Fruit fly (Drosophila melanogaster): ENCODE results near the gene CG6333.

CG6333 gene

DNA sequence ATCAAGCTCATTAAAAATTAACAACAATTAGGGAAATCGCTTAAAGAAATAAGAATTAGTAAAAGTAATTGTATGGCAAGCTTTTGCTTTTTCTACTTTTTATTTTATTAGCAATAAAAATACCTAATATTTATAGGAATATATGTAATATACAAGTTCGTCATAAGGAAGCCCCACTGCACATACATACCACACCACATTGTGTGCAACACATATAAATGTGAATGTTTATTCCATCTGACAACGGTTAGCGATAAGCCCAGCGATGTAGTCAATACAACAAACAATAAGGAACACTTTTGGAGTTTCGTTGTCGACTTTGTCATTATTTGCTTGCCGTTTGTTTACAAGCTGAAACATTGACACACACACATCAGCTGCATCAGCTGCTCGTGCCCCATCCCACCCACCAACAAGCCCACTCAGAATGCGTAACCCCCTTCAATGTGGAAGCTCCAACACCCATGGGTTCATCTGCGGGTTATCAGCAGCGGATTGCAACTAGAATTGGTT lies 694 bp downstream of the CG6333 start (continued):
- peak; percentile 50 for TF ChIP-seq Sp1 (GFP tag; optimal IDR thresholded peaks at IDR 0.05)

dm6 chr3L:17478826-17479225 lies 7.2 kb downstream of the CG6333 start, which contains the start of the genes CG13733 and qjt:
Gene CG13733 (minus strand): TSS chr3L:17478926.
Gene qjt (plus strand): TSS chr3L:17479096.
- no peak for TF ChIP-seq jim (GFP tag; optimal IDR thresholded peaks at IDR 0.05)
- TF ChIP-seq dsf (GFP tag; optimal IDR thresholded peaks at IDR 0.05; ENCODE audit: borderline replicate concordance) = no peak
- no peak for TF ChIP-seq pan (optimal IDR thresholded peaks at IDR 0.05)
- TF ChIP-seq Hr83 (GFP tag; optimal IDR thresholded peaks at IDR 0.05; ENCODE audit: poor library complexity, severe bottlenecking) = no peak
- no peak for TF ChIP-seq h (GFP tag; optimal IDR thresholded peaks at IDR 0.05)
- no peak for TF ChIP-seq GATAd (GFP tag; optimal IDR thresholded peaks at IDR 0.05)
- TF ChIP-seq Sp1 (GFP tag; optimal IDR thresholded peaks at IDR 0.05) = no peak
- TF ChIP-seq Abd-B (GFP tag; optimal IDR thresholded peaks at IDR 0.05) = no peak
- no peak for TF ChIP-seq Hr78 (GFP tag; optimal IDR thresholded peaks at IDR 0.05)
- no peak for TF ChIP-seq Hnf4 (GFP tag; optimal IDR thresholded peaks at IDR 0.05)
- TF ChIP-seq fru (GFP tag; optimal IDR thresholded peaks at IDR 0.05) = no peak
- no peak for TF ChIP-seq foxo (GFP tag; optimal IDR thresholded peaks at IDR 0.05)
- TF ChIP-seq Rel (GFP tag; optimal IDR thresholded peaks at IDR 0.05) = no peak
- no peak for TF ChIP-seq Rel (tag; optimal IDR thresholded peaks at IDR 0.05)
- TF ChIP-seq CrebA (GFP tag; optimal IDR thresholded peaks at IDR 0.05; ENCODE audit: borderline replicate concordance) = no peak
- TF ChIP-seq ey (GFP tag; optimal IDR thresholded peaks at IDR 0.05) = no peak
- no peak for TF ChIP-seq HLH106 (tag; optimal IDR thresholded peaks at IDR 0.05)
- no peak for TF ChIP-seq brk (GFP tag; optimal IDR thresholded peaks at IDR 0.05)
- no peak for TF ChIP-seq woc (GFP tag; optimal IDR thresholded peaks at IDR 0.05)
- TF ChIP-seq Jra (GFP tag; optimal IDR thresholded peaks at IDR 0.05) = no peak
- no peak for TF ChIP-seq dmrt93B (GFP tag; optimal IDR thresholded peaks at IDR 0.05)

- TF ChIP-seq Sp1 (GFP tag; optimal IDR thresholded peaks at IDR 0.05) = no peak
These were observed 9.5 kb downstream of the CG6333 start for dm6 chr3L:17476496-17476895.

dm6 chr3L:17475979-17476393 lies 10.0 kb downstream of the CG6333 start, which contains the start of gene CG34250:
Gene CG34250 (plus strand): TSS chr3L:17476222.
- TF ChIP-seq Myc (optimal IDR thresholded peaks at IDR 0.05) (peak; percentile 11), woc (GFP tag; optimal IDR thresholded peaks at IDR 0.05) (no peak), GATAd (GFP tag; optimal IDR thresholded peaks at IDR 0.05) (no peak), Vsx2 (GFP tag; optimal IDR thresholded peaks at IDR 0.05; ENCODE audit: partially characterized antibody) (no peak), usp (GFP tag; optimal IDR thresholded peaks at IDR 0.05) (no peak), sv (GFP tag; optimal IDR thresholded peaks at IDR 0.05) (no peak), Rel (GFP tag; optimal IDR thresholded peaks at IDR 0.05) (no peak), Rel (tag; optimal IDR thresholded peaks at IDR 0.05) (peak; percentile 7), rgr (GFP tag; optimal IDR thresholded peaks at IDR 0.05) (peak; percentile 37), Hr83 (GFP tag; optimal IDR thresholded peaks at IDR 0.05; ENCODE audit: poor library complexity, severe bottlenecking) (peak; percentile 13), dsf (GFP tag; optimal IDR thresholded peaks at IDR 0.05; ENCODE audit: borderline replicate concordance) (peak; percentile 67), dmrt93B (GFP tag; optimal IDR thresholded peaks at IDR 0.05) (no peak), fru (GFP tag; optimal IDR thresholded peaks at IDR 0.05) (peak; percentile 24), Dfd (GFP tag; optimal IDR thresholded peaks at IDR 0.05) (no peak), OdsH (GFP tag; optimal IDR thresholded peaks at IDR 0.05) (peak; percentile 30), br (GFP tag; optimal IDR thresholded peaks at IDR 0.05) (peak; percentile 14), ey (GFP tag; optimal IDR thresholded peaks at IDR 0.05) (peak; percentile 4), Mio (GFP tag; optimal IDR thresholded peaks at IDR 0.05) (no peak), CrebA (GFP tag; optimal IDR thresholded peaks at IDR 0.05; ENCODE audit: borderline replicate concordance) (no peak), sage (GFP tag; optimal IDR thresholded peaks at IDR 0.05) (peak; percentile 50), Abd-B (GFP tag; optimal IDR thresholded peaks at IDR 0.05) (no peak), psq (GFP tag; optimal IDR thresholded peaks at IDR 0.05) (peak; percentile 29), pan (optimal IDR thresholded peaks at IDR 0.05) (no peak), Dif (GFP tag; optimal IDR thresholded peaks at IDR 0.05; ENCODE audit: partially characterized antibody) (no peak), lola (GFP tag; optimal IDR thresholded peaks at IDR 0.05) (no peak), tai (GFP tag; optimal IDR thresholded peaks at IDR 0.05) (peak; percentile 64), foxo (GFP tag; optimal IDR thresholded peaks at IDR 0.05) (peak in 1 of 2 experiments; percentile 52), dl (GFP tag; optimal IDR thresholded peaks at IDR 0.05; ENCODE audit: insufficient read depth in 1 of 2, partially characterized antibody in 2 of 2) (no peak), Hnf4 (GFP tag; optimal IDR thresholded peaks at IDR 0.05) (peak; percentile 59), brk (GFP tag; optimal IDR thresholded peaks at IDR 0.05) (peak; percentile 72), Hr78 (GFP tag; optimal IDR thresholded peaks at IDR 0.05) (no peak), Sp1 (GFP tag; optimal IDR thresholded peaks at IDR 0.05) (peak; percentile 19), jim (GFP tag; optimal IDR thresholded peaks at IDR 0.05) (no peak), HLH106 (tag; optimal IDR thresholded peaks at IDR 0.05) (peak; percentile 40), CG32264 (GFP tag; optimal IDR thresholded peaks at IDR 0.05) (no peak), N (GFP tag; optimal IDR thresholded peaks at IDR 0.05) (no peak), h (GFP tag; optimal IDR thresholded peaks at IDR 0.05) (peak; percentile 62), Jra (GFP tag; optimal IDR thresholded peaks at IDR 0.05) (peak; percentile 68), CG9705 (GFP tag; optimal IDR thresholded peaks at IDR 0.05) (no peak)

All from whole organism, wandering third instar larva.